Fruit fly (Drosophila melanogaster): ENCODE data around the gene fit.

The fit gene

DNA sequence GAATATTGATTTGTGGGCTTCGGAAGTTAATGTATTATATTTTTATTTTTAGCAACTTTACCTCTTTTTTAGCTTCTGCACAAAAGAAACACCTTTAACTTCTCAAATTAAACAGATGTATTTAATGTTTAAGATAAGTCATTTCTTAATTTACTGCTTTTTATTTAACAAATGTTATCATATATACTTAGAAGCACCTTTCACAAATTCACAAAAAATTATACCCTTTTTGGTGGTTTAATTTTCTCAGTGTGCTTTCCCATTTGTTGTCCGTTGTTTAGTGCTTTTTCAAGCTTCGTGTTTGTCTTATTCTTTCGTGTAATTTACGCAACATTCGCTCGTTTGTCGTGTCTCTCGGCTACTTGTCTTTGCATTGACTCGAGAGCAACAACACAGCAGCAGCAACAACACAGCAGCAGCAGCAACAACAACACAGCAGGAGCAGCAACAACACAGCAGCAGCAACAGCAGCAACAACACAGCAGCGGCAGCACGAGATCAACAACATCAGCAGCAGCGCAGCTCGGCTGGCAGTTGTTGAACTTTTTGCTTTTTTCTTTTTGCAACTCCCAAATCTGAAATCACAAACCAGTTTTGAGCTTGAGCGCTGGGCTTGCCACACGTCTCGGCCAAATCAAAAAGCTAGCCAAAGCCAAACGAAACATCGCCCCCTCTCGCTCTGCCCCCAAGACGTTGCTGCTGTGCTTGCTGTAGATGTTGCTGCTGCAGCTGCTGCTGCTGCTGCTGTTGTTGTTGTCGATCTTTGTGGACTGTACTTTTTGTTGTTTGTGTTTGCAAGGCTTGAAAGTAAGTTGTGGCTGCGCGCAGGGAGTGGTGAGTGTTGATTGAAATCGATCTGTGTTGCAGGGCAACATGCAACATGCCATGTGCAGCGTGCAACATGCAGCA, 46.9 kb downstream of the fit start:
- TF ChIP-seq OdsH (GFP tag; optimal IDR thresholded peaks at IDR 0.05) = no peak
- TF ChIP-seq Myc (optimal IDR thresholded peaks at IDR 0.05) = no peak
- TF ChIP-seq N (GFP tag; optimal IDR thresholded peaks at IDR 0.05) = no peak
- no peak for TF ChIP-seq br (GFP tag; optimal IDR thresholded peaks at IDR 0.05)
- TF ChIP-seq CG9705 (GFP tag; optimal IDR thresholded peaks at IDR 0.05) = no peak
- no peak for TF ChIP-seq pan (optimal IDR thresholded peaks at IDR 0.05)
- no peak for TF ChIP-seq lola (GFP tag; optimal IDR thresholded peaks at IDR 0.05)
- peak; percentile 7 for TF ChIP-seq sage (GFP tag; optimal IDR thresholded peaks at IDR 0.05)
- TF ChIP-seq HLH106 (tag; optimal IDR thresholded peaks at IDR 0.05) = no peak
- TF ChIP-seq Hr83 (GFP tag; optimal IDR thresholded peaks at IDR 0.05; ENCODE audit: poor library complexity, severe bottlenecking) = no peak
- peak in 1 of 2 experiments; percentile 1 for TF ChIP-seq foxo (GFP tag; optimal IDR thresholded peaks at IDR 0.05)
- peak; percentile 49 for TF ChIP-seq CG32264 (GFP tag; optimal IDR thresholded peaks at IDR 0.05)
- no peak for TF ChIP-seq ey (GFP tag; optimal IDR thresholded peaks at IDR 0.05)
- peak; percentile 77 for TF ChIP-seq fru (GFP tag; optimal IDR thresholded peaks at IDR 0.05)
- no peak for TF ChIP-seq Hr78 (GFP tag; optimal IDR thresholded peaks at IDR 0.05)
- no peak for TF ChIP-seq CrebA (GFP tag; optimal IDR thresholded peaks at IDR 0.05; ENCODE audit: borderline replicate concordance)
- peak; percentile 48 for TF ChIP-seq jim (GFP tag; optimal IDR thresholded peaks at IDR 0.05)
- no peak for TF ChIP-seq Jra (GFP tag; optimal IDR thresholded peaks at IDR 0.05)
- no peak for TF ChIP-seq usp (GFP tag; optimal IDR thresholded peaks at IDR 0.05)
- no peak for TF ChIP-seq GATAd (GFP tag; optimal IDR thresholded peaks at IDR 0.05)
- no peak for TF ChIP-seq dl (GFP tag; optimal IDR thresholded peaks at IDR 0.05; ENCODE audit: insufficient read depth in 1 of 2, partially characterized antibody in 2 of 2)
- TF ChIP-seq sv (GFP tag; optimal IDR thresholded peaks at IDR 0.05) = no peak
- TF ChIP-seq rgr (GFP tag; optimal IDR thresholded peaks at IDR 0.05) = no peak
- no peak for TF ChIP-seq Hnf4 (GFP tag; optimal IDR thresholded peaks at IDR 0.05)
- peak; percentile 31 for TF ChIP-seq dmrt93B (GFP tag; optimal IDR thresholded peaks at IDR 0.05)
- peak; percentile 56 for TF ChIP-seq psq (GFP tag; optimal IDR thresholded peaks at IDR 0.05)
- TF ChIP-seq Rel (GFP tag; optimal IDR thresholded peaks at IDR 0.05) = peak; percentile 12
- TF ChIP-seq Rel (tag; optimal IDR thresholded peaks at IDR 0.05) = peak; percentile 20
- no peak for TF ChIP-seq dsf (GFP tag; optimal IDR thresholded peaks at IDR 0.05; ENCODE audit: borderline replicate concordance)
- no peak for TF ChIP-seq Abd-B (GFP tag; optimal IDR thresholded peaks at IDR 0.05)
- TF ChIP-seq h (GFP tag; optimal IDR thresholded peaks at IDR 0.05) = no peak
- no peak for TF ChIP-seq Vsx2 (GFP tag; optimal IDR thresholded peaks at IDR 0.05; ENCODE audit: partially characterized antibody)
- peak; percentile 20 for TF ChIP-seq woc (GFP tag; optimal IDR thresholded peaks at IDR 0.05)
- no peak for TF ChIP-seq tai (GFP tag; optimal IDR thresholded peaks at IDR 0.05)
- no peak for TF ChIP-seq Mio (GFP tag; optimal IDR thresholded peaks at IDR 0.05)
- TF ChIP-seq Dfd (GFP tag; optimal IDR thresholded peaks at IDR 0.05) = peak; percentile 93
- TF ChIP-seq Dif (GFP tag; optimal IDR thresholded peaks at IDR 0.05; ENCODE audit: partially characterized antibody) = no peak
- TF ChIP-seq brk (GFP tag; optimal IDR thresholded peaks at IDR 0.05) = no peak
- no peak for TF ChIP-seq Sp1 (GFP tag; optimal IDR thresholded peaks at IDR 0.05)

dm6 chr3R:21836614-21837013, 47.6 kb downstream of the fit start:
- no peak for TF ChIP-seq Rel (GFP tag; optimal IDR thresholded peaks at IDR 0.05)
- TF ChIP-seq Rel (tag; optimal IDR thresholded peaks at IDR 0.05) = peak; percentile 50
- no peak for TF ChIP-seq foxo (GFP tag; optimal IDR thresholded peaks at IDR 0.05)

DNA sequence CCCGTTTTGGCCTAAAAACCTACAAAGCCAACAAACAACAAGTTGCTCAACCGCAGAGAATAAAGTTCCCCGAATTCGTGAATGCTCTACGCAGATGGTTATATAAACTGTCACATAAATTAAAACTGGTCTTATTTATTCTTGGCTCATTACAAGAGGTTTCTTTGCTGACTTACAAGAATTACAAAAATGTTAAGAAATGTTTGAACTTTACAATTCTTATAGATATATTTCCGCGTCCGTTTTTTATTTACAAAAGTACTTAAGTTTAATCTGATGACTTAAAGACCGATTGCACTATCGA, 48.1 kb downstream of the fit start:
- TF ChIP-seq woc (GFP tag; optimal IDR thresholded peaks at IDR 0.05) = peak; percentile 17
- no peak for TF ChIP-seq N (GFP tag; optimal IDR thresholded peaks at IDR 0.05)
- TF ChIP-seq Myc (optimal IDR thresholded peaks at IDR 0.05) = no peak
- TF ChIP-seq tai (GFP tag; optimal IDR thresholded peaks at IDR 0.05) = peak; percentile 21
- TF ChIP-seq fru (GFP tag; optimal IDR thresholded peaks at IDR 0.05) = peak; percentile 19
- peak; percentile 26 for TF ChIP-seq ey (GFP tag; optimal IDR thresholded peaks at IDR 0.05)
- TF ChIP-seq foxo (GFP tag; optimal IDR thresholded peaks at IDR 0.05) = peak in 1 of 2 experiments; percentile 20

Data from whole organism, wandering third instar larva.